Fruit fly (Drosophila melanogaster): ENCODE results near the gene Cip4.

Cip4 gene

dm6 chr3L:4384326-4384662 lies 20.4 kb upstream of the Cip4 start, which contains the start of gene slow (continued):
- no peak for TF ChIP-seq CG9139 (GFP tag; optimal IDR thresholded peaks at IDR 0.05)
- TF ChIP-seq fd85E (GFP tag; optimal IDR thresholded peaks at IDR 0.05) = no peak
- TF ChIP-seq OdsH (GFP tag; optimal IDR thresholded peaks at IDR 0.05) = no peak
- peak; percentile 50 for TF ChIP-seq svp (GFP tag)
- TF ChIP-seq vri (GFP tag; optimal IDR thresholded peaks at IDR 0.05) = no peak
- peak; percentile 20 for TF ChIP-seq topi (GFP tag; optimal IDR thresholded peaks at IDR 0.05)
- no peak for TF ChIP-seq ss (GFP tag; optimal IDR thresholded peaks at IDR 0.05)
- TF ChIP-seq CG4318 (GFP tag; optimal IDR thresholded peaks at IDR 0.05) = no peak
- TF ChIP-seq Eip93F (GFP tag; optimal IDR thresholded peaks at IDR 0.05) = no peak
- TF ChIP-seq dac (GFP tag; optimal IDR thresholded peaks at IDR 0.05) = no peak
- TF ChIP-seq acj6 (GFP tag; optimal IDR thresholded peaks at IDR 0.05) = no peak
- peak; percentile 3 for TF ChIP-seq cyc (GFP tag; optimal IDR thresholded peaks at IDR 0.05)
- TF ChIP-seq CG11762 (GFP tag; optimal IDR thresholded peaks at IDR 0.05; ENCODE audit: insufficient read depth) = no peak
- no peak for TF ChIP-seq CG32006 (GFP tag; optimal IDR thresholded peaks at IDR 0.05)
- no peak for TF ChIP-seq Sox102F (GFP tag; optimal IDR thresholded peaks at IDR 0.05)
- TF ChIP-seq Sox15 (GFP tag; optimal IDR thresholded peaks at IDR 0.05) = no peak
- peak; percentile 11 for TF ChIP-seq Eip78C (GFP tag)
- no peak for TF ChIP-seq Hr39 (GFP tag; optimal IDR thresholded peaks at IDR 0.05)
- peak; percentile 43 for TF ChIP-seq CG3919 (GFP tag; optimal IDR thresholded peaks at IDR 0.05)
- no peak for TF ChIP-seq CG3032 (tag; optimal IDR thresholded peaks at IDR 0.05)

dm6 chr3L:4383543-4384325 lies 19.8 kb upstream of the Cip4 start:
- TF ChIP-seq Eip78C (GFP tag) = peak; percentile 68
- no peak for TF ChIP-seq CG10631 (GFP tag; optimal IDR thresholded peaks at IDR 0.05)
- TF ChIP-seq svp (GFP tag) = peak; percentile 67
- peak; percentile 14 for TF ChIP-seq CG6854 (GFP tag; optimal IDR thresholded peaks at IDR 0.05)
- peak; percentile 32 for TF ChIP-seq topi (GFP tag; optimal IDR thresholded peaks at IDR 0.05)
- TF ChIP-seq Hr4 (GFP tag; optimal IDR thresholded peaks at IDR 0.05) = no peak
- peak; percentile 25 for TF ChIP-seq Smox (GFP tag; optimal IDR thresholded peaks at IDR 0.05)
- no peak for TF ChIP-seq CG6792 (GFP tag; optimal IDR thresholded peaks at IDR 0.05)
- TF ChIP-seq CG11762 (GFP tag; optimal IDR thresholded peaks at IDR 0.05; ENCODE audit: insufficient read depth) = no peak
- no peak for TF ChIP-seq Eip93F (GFP tag; optimal IDR thresholded peaks at IDR 0.05)
- peak; percentile 40 for TF ChIP-seq esn (GFP tag; optimal IDR thresholded peaks at IDR 0.05)
- peak; percentile 60; the same call in 2 of the 3 replicates for TF ChIP-seq CG6163 (GFP tag; IDR thresholded peaks at IDR 0.05)
- peak; percentile 22 for TF ChIP-seq CG32006 (GFP tag; optimal IDR thresholded peaks at IDR 0.05)
- peak; percentile 23 for TF ChIP-seq Met (GFP tag; optimal IDR thresholded peaks at IDR 0.05)
- peak; percentile 19 for TF ChIP-seq cyc (GFP tag; optimal IDR thresholded peaks at IDR 0.05)
- peak; percentile 17 for TF ChIP-seq CG3032 (tag; optimal IDR thresholded peaks at IDR 0.05)

dm6 chr3L:4383104-4383503 lies 19.2 kb upstream of the Cip4 start:
- TF ChIP-seq Ets96B (tag; optimal IDR thresholded peaks at IDR 0.05) (peak; percentile 96), ss (GFP tag; optimal IDR thresholded peaks at IDR 0.05) (peak; percentile 61 to 66), CG34406 (GFP tag; optimal IDR thresholded peaks at IDR 0.05) (no peak), CG8119 (GFP tag; IDR thresholded peaks at IDR 0.05) (peak; percentile 48; the same call in 2 of the 3 replicates), CG11762 (GFP tag; optimal IDR thresholded peaks at IDR 0.05; ENCODE audit: insufficient read depth) (peak; percentile 61), CG8632 (GFP tag; optimal IDR thresholded peaks at IDR 0.05) (peak; percentile 30), fkh (GFP tag; optimal IDR thresholded peaks at IDR 0.05) (no peak), acj6 (GFP tag; optimal IDR thresholded peaks at IDR 0.05) (peak; percentile 54), fd85E (GFP tag; optimal IDR thresholded peaks at IDR 0.05) (no peak), Smox (GFP tag; optimal IDR thresholded peaks at IDR 0.05) (peak; percentile 33), CG8319 (GFP tag; optimal IDR thresholded peaks at IDR 0.05) (peak; percentile 8), CG10631 (GFP tag; optimal IDR thresholded peaks at IDR 0.05) (peak; percentile 74), net (GFP tag; optimal IDR thresholded peaks at IDR 0.05) (peak; percentile 10), cyc (GFP tag; optimal IDR thresholded peaks at IDR 0.05) (peak; percentile 72), CG10669 (GFP tag; optimal IDR thresholded peaks at IDR 0.05) (peak; percentile 92), CG6808 (GFP tag; optimal IDR thresholded peaks at IDR 0.05) (peak; percentile 90), CG1621 (tag; optimal IDR thresholded peaks at IDR 0.05) (peak; percentile 72), achi (GFP tag; optimal IDR thresholded peaks at IDR 0.05) (peak; percentile 54), CG31627 (GFP tag; optimal IDR thresholded peaks at IDR 0.05) (peak; percentile 21), vri (GFP tag; optimal IDR thresholded peaks at IDR 0.05) (peak; percentile 24), CG3032 (tag; optimal IDR thresholded peaks at IDR 0.05) (peak; percentile 91), dac (GFP tag; optimal IDR thresholded peaks at IDR 0.05) (no peak), esn (GFP tag; optimal IDR thresholded peaks at IDR 0.05) (peak; percentile 54), salr (GFP tag; optimal IDR thresholded peaks at IDR 0.05) (peak; percentile 39 to 50), svp (GFP tag) (peak; percentile 70), CG15336 (GFP tag; IDR thresholded peaks at IDR 0.05) (peak; percentile 30; the same call in 1 of the 2 replicates), Gug (GFP tag; IDR thresholded peaks at IDR 0.05) (no peak), CG7368 (GFP tag; optimal IDR thresholded peaks at IDR 0.05) (peak; percentile 67), CG11902 (GFP tag; optimal IDR thresholded peaks at IDR 0.05) (peak; percentile 1)

Measured in whole organism, prepupa.